Worm (Caenorhabditis elegans): ENCODE data around the gene F59A1.6.

F59A1.6 gene

ce11 chrV:17660003-17660402, 24.9 kb upstream of the F59A1.6 start, which contains the start of gene dgat-2:
dgat-2 (plus strand) TSS chrV:17660303.
- TF ChIP-seq pha-4 (tag; optimal IDR thresholded peaks at IDR 0.05) = no peak
- TF ChIP-seq lin-32 (GFP tag; optimal IDR thresholded peaks at IDR 0.05) = no peak
- TF ChIP-seq snpc-4 (tag; optimal IDR thresholded peaks at IDR 0.05) = no peak
- no peak for TF ChIP-seq ham-2 (GFP tag; optimal IDR thresholded peaks at IDR 0.05)
- no peak for TF ChIP-seq nhr-76 (tag; optimal IDR thresholded peaks at IDR 0.05)
- no peak for TF ChIP-seq mls-2 (tag; optimal IDR thresholded peaks at IDR 0.05)
- no peak for TF ChIP-seq hlh-1 (tag; optimal IDR thresholded peaks at IDR 0.05)
- no peak for TF ChIP-seq lsy-2 (tag; optimal IDR thresholded peaks at IDR 0.05)
- no peak for TF ChIP-seq nhr-237 (tag; optimal IDR thresholded peaks at IDR 0.05)
- no peak for TF ChIP-seq mab-5 (tag; optimal IDR thresholded peaks at IDR 0.05)
- no peak for TF ChIP-seq blmp-1 (tag; optimal IDR thresholded peaks at IDR 0.05)
- no peak for TF ChIP-seq cnd-1 (tag; optimal IDR thresholded peaks at IDR 0.05)
- no peak for TF ChIP-seq unc-62 (GFP tag; optimal IDR thresholded peaks at IDR 0.05)
- TF ChIP-seq nhr-2 (tag; optimal IDR thresholded peaks at IDR 0.05) = no peak
- TF ChIP-seq flh-1 (GFP tag; optimal IDR thresholded peaks at IDR 0.05) = no peak
- TF ChIP-seq zip-8 (tag; optimal IDR thresholded peaks at IDR 0.05) = no peak

- no peak for TF ChIP-seq drap-1 (GFP tag; optimal IDR thresholded peaks at IDR 0.05)
- no peak for TF ChIP-seq nhr-76 (tag; optimal IDR thresholded peaks at IDR 0.05)
- TF ChIP-seq nhr-2 (tag; optimal IDR thresholded peaks at IDR 0.05) = no peak
These were observed 22.7 kb upstream of the F59A1.6 start for ce11 chrV:17662260-17662659.

- TF ChIP-seq nhr-76 (tag; optimal IDR thresholded peaks at IDR 0.05) = no peak
- TF ChIP-seq snpc-4 (tag; optimal IDR thresholded peaks at IDR 0.05) = no peak
- TF ChIP-seq ztf-11 (tag; optimal IDR thresholded peaks at IDR 0.05) = no peak
- no peak for TF ChIP-seq zip-8 (tag; optimal IDR thresholded peaks at IDR 0.05)
- no peak for TF ChIP-seq mep-1 (tag; optimal IDR thresholded peaks at IDR 0.05)
- no peak for TF ChIP-seq elt-3 (tag; optimal IDR thresholded peaks at IDR 0.05)
- no peak for TF ChIP-seq unc-39 (tag; optimal IDR thresholded peaks at IDR 0.05)
- TF ChIP-seq drap-1 (GFP tag; optimal IDR thresholded peaks at IDR 0.05) = no peak
- no peak for TF ChIP-seq nhr-237 (tag; optimal IDR thresholded peaks at IDR 0.05)
- TF ChIP-seq ces-1 (GFP tag; optimal IDR thresholded peaks at IDR 0.05) = no peak
- no peak for TF ChIP-seq mls-2 (tag; optimal IDR thresholded peaks at IDR 0.05)
- no peak for TF ChIP-seq lsy-2 (tag; optimal IDR thresholded peaks at IDR 0.05)
- TF ChIP-seq elt-1 (tag; optimal IDR thresholded peaks at IDR 0.05; ENCODE audit: borderline replicate concordance, insufficient read depth) = no peak
- TF ChIP-seq unc-62 (GFP tag; optimal IDR thresholded peaks at IDR 0.05) = no peak
These were observed 20.6 kb upstream of the F59A1.6 start for ce11 chrV:17664367-17664766.

- TF ChIP-seq ceh-43 (GFP tag; optimal IDR thresholded peaks at IDR 0.05) (no peak), mls-2 (tag; optimal IDR thresholded peaks at IDR 0.05) (no peak), pha-4 (tag; optimal IDR thresholded peaks at IDR 0.05) (no peak), lin-32 (GFP tag; optimal IDR thresholded peaks at IDR 0.05) (no peak), zip-8 (tag; optimal IDR thresholded peaks at IDR 0.05) (no peak), cnd-1 (tag; optimal IDR thresholded peaks at IDR 0.05) (no peak), ceh-39 (tag; optimal IDR thresholded peaks at IDR 0.05) (no peak), M03D4.4 (tag; optimal IDR thresholded peaks at IDR 0.05) (no peak), tbx-8 (GFP tag; optimal IDR thresholded peaks at IDR 0.05) (no peak), ztf-11 (tag; optimal IDR thresholded peaks at IDR 0.05) (no peak), nhr-237 (tag; optimal IDR thresholded peaks at IDR 0.05) (no peak), unc-39 (tag; optimal IDR thresholded peaks at IDR 0.05) (no peak), nhr-12 (tag; optimal IDR thresholded peaks at IDR 0.05) (no peak), mep-1 (tag; optimal IDR thresholded peaks at IDR 0.05) (no peak), sptf-1 (tag; optimal IDR thresholded peaks at IDR 0.05) (no peak), sem-2 (GFP tag; optimal IDR thresholded peaks at IDR 0.05) (no peak), ham-2 (GFP tag; optimal IDR thresholded peaks at IDR 0.05) (no peak), snpc-4 (tag; optimal IDR thresholded peaks at IDR 0.05) (no peak), flh-1 (GFP tag; optimal IDR thresholded peaks at IDR 0.05) (no peak)
These were observed 19.0 kb upstream of the F59A1.6 start, which contains the start of gene F59A1.11 for ce11 chrV:17665906-17666305. F59A1.11 (minus strand) TSS chrV:17666006.

ce11 chrV:17667676-17668075, 17.3 kb upstream of the F59A1.6 start, which contains the start of gene F59A1.12:
F59A1.12 (minus strand) TSS chrV:17667776.
- no peak for TF ChIP-seq tbx-8 (GFP tag; optimal IDR thresholded peaks at IDR 0.05)
- TF ChIP-seq zip-8 (tag; optimal IDR thresholded peaks at IDR 0.05) = no peak
- no peak for TF ChIP-seq lsy-2 (tag; optimal IDR thresholded peaks at IDR 0.05)
- TF ChIP-seq mab-5 (tag; optimal IDR thresholded peaks at IDR 0.05) = no peak
- no peak for TF ChIP-seq nhr-2 (tag; optimal IDR thresholded peaks at IDR 0.05)
- TF ChIP-seq mep-1 (tag; optimal IDR thresholded peaks at IDR 0.05) = no peak

Measured in whole organism, mixed stage, embryonic.